Fruit fly (Drosophila melanogaster) ovary, adult (tissue): ENCODE measurements around the gene AOX2.
A peak's percentile ranks its signal among the peaks of the same experiment; 100 is the strongest.

ENCODE experiments used
- CG17801 ChIP-seq: fragments of 200-800 bp; optimal IDR thresholded peaks from 2 replicates; lab custom pipeline; 2019; ENCODE audit warnings: missing biosample characterization, mild to moderate bottlenecking, missing genetic modification characterization, moderate library complexity; ENCODE audit not compliant: partially characterized antibody

Gene AOX2

DNA sequence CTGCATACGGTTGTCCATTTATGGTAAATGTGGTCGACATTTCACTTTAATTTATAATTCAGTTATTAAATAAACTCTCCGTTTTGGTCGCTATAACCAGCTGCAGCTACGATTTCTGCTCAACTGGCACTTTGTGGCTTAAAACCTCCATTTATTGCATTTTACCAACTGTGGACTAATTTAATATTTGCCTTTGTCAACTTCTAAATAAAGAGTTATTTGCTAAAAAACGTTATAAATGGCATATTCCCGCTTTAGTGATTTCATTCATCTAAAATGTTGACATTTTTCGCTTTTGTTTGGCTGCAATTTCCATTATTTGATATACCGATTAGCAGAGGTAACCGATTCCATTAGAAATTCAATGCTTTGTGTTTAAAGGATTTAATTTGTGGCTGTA lies 10.5 kb upstream of the AOX2 start, which contains the start of gene AOX4:
TSS of gene AOX4 (minus strand) at position 101 of the 400 bp plus-strand sequence.
- no peak for TF ChIP-seq CG17801 (GFP tag; lab: Kevin White, UChicago)

DNA sequence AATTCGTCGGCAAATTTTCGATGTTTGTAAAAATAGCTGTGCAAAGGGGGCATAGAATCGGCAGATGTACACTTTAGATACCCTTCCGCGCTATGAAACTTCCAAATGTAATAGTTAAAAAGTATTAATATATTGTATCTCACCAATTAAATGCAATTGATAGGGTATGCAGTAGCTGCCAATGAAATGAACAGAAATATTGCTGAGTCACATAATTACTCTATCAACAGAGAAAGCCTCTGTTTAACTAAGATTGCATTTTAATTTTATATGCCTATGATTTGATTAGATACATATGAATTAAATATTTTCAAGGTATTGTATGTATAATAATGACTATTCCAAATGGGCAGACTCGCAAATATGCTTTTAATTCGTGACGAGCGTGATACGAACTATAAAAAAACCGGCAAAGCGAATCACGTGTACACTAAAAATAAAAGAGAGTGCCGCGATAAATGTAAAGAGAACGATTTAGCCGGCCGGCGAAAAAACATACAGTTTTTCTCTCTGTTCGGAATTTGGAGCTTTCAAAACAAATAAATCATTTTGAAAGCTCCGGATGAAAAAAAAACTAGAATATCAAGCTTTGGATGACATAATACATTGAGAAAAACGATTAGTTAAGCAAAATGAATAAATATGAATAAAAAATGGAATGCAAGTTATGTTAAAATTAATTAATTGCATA lies 5.8 kb upstream of the AOX2 start, which contains the start of gene AOX3:
TSS of gene AOX3 (minus strand) at position 362 of the 691 bp plus-strand sequence.
- TF ChIP-seq CG17801 (GFP tag; lab: Kevin White, UChicago) = peak; percentile 70

DNA sequence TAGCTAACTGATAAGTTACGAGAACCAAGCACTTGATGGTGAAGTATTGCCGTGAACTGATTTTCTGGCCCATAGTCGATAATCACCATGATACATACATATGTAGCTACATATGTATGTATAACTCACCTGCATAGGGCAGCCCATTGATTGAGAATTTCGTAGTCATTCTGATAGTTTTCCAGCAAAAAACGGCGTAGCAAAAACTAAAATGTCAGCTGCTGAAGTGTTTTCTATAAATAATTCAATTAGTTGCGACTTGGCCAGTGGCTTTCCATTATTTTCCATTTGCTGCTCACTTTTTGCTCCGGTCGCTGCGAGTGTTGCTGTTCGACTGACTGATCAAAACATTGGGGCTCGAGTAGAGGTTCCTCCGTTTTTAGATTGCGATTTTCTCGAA lies 5.0 kb upstream of the AOX2 start:
- TF ChIP-seq CG17801 (GFP tag; lab: Kevin White, UChicago) = no peak

DNA sequence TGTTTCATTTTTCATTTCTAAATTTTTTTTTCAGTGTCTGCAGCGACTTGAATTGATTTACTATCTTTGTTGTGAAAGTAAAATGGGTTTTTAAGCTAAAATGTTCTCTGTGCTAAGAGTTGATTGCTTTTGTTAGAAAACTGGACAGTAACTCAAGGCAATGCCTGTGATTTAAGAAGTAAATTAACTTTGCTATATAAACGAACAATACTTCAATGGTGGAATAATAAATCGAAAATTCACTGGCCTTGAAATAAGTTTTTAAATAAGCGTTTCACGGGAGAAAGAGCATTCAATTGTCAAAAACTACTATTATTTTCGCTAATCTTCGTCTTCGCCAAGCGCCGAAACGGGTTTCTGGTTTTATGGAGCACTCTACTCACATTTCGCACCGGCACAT lies 1.3 kb downstream of the AOX2 start:
- no peak for TF ChIP-seq CG17801 (GFP tag; lab: Kevin White, UChicago)

DNA sequence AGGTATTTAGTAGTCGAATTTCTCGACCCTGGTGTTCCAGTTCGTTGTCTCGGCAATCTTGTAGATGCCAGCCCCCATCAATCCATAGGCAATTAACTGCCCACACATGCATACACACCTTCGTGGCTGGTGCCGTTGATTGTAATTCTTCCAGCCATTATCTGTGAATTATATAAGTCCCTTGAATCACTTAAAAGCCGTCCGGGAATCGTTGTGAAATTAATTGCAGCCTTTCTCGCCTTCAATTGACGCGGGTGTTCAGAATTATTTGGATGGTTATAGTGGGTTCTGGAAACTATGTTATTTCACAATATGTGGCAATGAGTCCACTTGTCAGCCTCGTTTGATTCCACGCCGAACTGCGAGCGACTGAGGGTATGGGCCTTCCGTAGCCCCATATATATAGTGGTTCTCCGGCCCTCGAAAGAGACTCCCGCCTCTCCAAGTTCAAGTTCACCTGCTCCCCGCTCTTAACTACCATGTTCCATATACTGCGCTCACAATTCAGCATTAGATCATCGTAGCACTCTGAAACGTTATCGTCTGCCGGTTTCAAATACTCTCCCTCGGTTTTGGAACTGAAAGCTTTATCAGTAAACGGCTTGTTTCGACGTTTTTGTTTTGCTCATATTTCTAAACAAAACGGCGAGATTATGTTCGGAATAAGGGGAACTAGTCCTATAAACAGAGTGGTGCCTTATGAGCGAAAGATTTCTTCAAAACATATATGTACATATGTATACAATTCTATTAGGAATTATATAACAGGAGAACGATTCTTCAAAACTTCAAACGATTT lies 5.1 kb downstream of the AOX2 start, which contains the start of gene AOX1:
TSS of gene AOX1 (minus strand) at position 375 of the 799 bp plus-strand sequence.
- no peak for TF ChIP-seq CG17801 (GFP tag; lab: Kevin White, UChicago)

DNA sequence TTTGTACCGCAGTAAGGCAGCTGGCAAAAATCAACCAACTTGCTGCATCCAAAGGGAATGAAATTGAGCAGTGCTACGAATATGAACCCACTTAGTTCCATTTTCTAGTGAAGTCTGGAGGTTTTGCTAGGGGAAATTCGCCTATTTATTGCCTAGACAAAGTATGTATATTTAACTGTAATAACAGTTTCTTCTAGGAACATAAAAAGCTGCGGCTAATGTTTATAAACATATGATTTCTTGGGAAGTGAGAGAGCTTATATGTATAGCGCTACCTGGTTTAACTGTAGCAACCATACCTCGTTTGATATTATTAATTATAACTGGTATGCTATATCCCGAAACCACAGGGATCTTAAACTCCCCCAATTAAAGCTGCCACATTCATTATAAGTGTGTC lies 10.8 kb downstream of the AOX2 start, which contains the start of gene CG31296:
TSS of gene CG31296 (minus strand) at position 101 of the 400 bp plus-strand sequence.
- no peak for TF ChIP-seq CG17801 (GFP tag; lab: Kevin White, UChicago)

DNA sequence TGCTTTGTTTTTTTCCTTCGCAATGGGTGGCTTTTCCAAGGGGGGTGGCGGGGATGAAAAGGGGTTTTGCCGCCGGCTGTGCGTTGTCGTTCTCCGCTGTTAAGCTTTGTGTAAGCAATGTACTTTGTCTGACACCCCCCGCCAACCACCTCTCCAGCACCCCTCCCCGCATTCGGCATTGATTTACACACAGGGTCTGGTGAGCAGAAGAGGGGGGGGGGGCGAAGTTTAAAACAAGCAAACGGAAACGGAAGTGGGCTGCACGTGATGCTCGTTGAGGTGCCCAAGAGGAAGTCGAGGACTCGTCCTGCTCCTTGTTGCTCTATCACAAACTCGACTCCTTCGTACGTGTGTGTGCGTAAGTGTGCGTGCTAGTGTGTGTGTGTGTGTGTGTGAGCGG lies 25.1 kb downstream of the AOX2 start:
- TF ChIP-seq CG17801 (GFP tag; lab: Kevin White, UChicago) = no peak

DNA sequence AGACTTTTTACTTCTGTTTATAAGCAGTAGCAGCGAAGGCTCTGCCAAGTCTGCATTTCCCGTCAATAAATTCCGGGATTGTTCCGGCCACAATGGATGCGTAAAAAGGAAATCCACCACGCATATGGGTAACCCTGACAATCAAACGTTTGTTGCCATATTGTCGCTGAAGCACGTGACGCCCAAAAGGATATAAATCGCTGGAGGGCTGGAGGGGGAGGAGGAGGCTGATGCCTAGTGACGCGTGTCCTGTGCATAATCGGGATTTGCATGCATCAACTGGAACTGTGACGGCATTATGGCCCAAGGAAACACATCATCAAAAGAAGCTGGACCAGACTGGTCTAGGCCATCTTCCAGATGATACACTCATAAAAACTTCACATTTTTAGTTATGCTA lies 29.0 kb downstream of the AOX2 start:
- TF ChIP-seq CG17801 (GFP tag; lab: Kevin White, UChicago) = no peak

DNA sequence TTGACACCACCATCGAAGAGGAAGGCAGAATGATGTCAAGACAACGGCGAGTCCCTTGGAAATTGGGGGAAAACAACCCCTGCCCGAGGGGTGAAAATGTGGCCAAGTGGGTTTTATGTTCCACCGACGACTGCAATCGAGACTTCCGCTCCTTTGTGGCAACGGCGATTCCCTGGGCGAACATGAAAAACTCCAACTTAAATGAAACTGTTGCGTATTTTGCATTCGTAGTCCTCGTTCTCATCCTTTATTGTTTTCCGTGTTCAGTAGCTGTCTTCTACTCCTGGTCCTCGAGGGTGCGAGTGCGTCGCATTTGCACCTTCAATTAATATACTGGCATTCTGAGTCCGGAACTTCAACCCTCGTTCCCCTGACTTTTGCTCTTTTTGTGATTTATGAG lies 30.0 kb downstream of the AOX2 start:
- no peak for TF ChIP-seq CG17801 (GFP tag; lab: Kevin White, UChicago)

DNA sequence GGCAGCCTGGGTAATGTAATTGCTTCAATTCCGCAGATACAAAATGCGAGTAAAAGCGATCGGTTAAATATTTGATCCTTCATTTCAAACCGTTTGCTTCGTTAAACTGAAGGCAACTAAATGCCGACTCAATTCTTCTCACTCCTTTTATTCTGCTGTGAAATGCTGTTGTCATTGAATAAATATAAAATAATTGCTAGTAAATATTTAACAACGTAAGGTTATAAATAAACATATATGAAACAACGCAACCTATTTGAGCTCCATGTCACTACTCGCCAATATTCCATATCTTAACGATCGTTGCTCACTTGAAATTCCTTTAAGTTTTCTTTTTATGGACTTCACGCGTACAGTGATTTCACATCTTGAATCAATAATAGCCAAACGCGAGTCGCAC lies 32.4 kb downstream of the AOX2 start, which contains the start of gene CG44013:
TSS of gene CG44013 (minus strand) at position 101 of the 400 bp plus-strand sequence.
- no peak for TF ChIP-seq CG17801 (GFP tag; lab: Kevin White, UChicago)

DNA sequence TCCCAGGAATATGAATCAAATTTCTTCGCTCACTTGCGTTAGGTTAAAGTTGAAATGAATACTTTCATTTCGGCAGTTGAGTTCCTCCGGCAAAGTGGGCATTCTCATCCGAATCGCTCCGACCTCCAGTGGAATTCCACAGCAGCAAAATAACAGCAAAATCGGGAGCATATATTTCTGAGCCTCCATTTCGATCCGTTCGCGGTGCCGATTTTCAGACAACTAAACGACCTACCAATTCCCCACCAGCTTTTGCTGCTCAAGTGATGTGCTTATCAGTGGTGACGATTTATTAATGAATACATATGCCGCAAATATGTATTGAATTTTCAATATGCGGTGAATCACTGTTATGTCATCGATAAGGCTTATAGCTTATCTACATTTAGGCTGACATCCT lies 33.6 kb downstream of the AOX2 start, which contains the start of gene CG44014:
TSS of gene CG44014 (minus strand) at position 256 of the 400 bp plus-strand sequence.
- TF ChIP-seq CG17801 (GFP tag; lab: Kevin White, UChicago) = no peak

DNA sequence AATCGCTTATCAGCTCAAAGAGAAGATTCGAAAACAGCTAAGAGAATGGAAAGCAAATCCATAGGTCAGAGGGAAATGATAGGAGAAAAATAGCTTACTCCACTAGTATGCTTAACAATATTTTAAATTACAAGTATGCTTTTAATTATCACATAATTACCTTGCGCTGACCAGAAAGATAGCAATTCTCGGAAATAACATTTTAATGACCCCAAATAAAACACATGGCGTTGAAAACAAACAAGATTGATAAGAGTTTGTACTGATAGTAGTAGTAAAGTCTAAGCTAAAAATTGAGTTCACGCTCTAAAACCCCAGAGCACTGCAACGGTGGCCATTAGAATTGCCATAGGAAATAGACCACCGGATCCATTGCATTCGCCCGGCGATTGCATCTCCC lies 34.5 kb downstream of the AOX2 start:
- TF ChIP-seq CG17801 (GFP tag; lab: Kevin White, UChicago) = no peak

DNA sequence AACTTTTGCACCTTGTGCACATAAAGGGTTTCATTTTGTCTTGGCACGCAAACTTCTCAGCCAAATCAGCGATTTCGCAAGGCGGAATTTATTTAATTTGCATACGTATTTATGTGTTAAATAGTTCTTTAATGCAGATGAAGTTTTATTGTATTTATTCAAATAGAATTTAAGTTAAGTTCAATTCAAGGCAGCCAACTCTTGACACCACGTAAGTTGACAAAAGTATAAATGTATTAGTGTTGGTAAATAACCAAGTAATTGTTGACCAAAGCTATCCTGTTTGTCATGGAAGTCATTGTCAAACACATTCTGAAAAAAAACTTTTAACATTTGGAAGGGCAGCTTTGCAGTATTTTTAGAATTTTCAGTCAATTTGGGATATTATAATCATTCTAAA lies 47.9 kb downstream of the AOX2 start, which contains the start of gene maca:
TSS of gene maca (plus strand) at position 301 of the 400 bp plus-strand sequence.
- TF ChIP-seq CG17801 (GFP tag; lab: Kevin White, UChicago) = no peak

DNA sequence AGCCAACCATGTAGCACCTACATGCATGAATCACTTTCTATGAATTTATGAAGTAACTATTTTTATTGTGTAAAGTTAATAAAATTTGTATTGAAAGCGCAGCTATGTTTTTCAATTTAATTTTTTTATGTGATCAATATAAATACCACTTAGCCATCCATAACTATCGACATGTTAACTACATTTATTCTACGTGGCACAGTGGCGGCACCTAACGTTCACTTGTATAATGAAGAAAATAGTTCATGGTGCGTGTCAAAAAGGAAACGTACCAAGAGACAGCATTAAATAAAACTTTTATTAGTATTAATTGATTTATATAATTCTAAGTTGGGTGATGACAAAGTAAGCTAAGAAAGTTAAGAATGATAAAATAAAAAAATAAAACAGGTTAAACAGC lies 49.0 kb downstream of the AOX2 start:
- no peak for TF ChIP-seq CG17801 (GFP tag; lab: Kevin White, UChicago)
